Worm (Caenorhabditis elegans) whole organism, late embryonic: ENCODE measurements around the gene F11D11.3.

ENCODE experiments used
- T23F11.4 ChIP-seq: fragments of 200-800 bp; sonication (Bioruptor generic); optimal IDR thresholded peaks from 2 replicates; lab custom pipeline; 2018; ENCODE audit warnings: mild to moderate bottlenecking, missing genetic modification characterization, missing compliant biosample characterization
- ceh-30 ChIP-seq: fragments of 150-350 bp; optimal IDR thresholded peaks from 2 replicates; lab custom pipeline; 2014; ENCODE audit warnings: missing biosample characterization, missing genetic modification characterization
- ceh-6 ChIP-seq: fragments of 200-800 bp; sonication (Bioruptor generic); optimal IDR thresholded peaks from 2 replicates; lab custom pipeline; 2018; ENCODE audit warnings: mild to moderate bottlenecking, missing genetic modification characterization, missing compliant biosample characterization
- nfya-1 ChIP-seq: sonication (generic microtip); optimal IDR thresholded peaks from 2 replicates; lab custom pipeline; 2017; ENCODE audit warnings: missing genetic modification characterization, mild to moderate bottlenecking, missing compliant biosample characterization, antibody characterized with exemption, moderate library complexity
- pax-1 ChIP-seq: fragments of 150-350 bp; optimal IDR thresholded peaks from 2 replicates; lab custom pipeline; 2014; ENCODE audit warnings: missing biosample characterization, missing genetic modification characterization
- pha-4 ChIP-seq: fragments of 150-350 bp; optimal IDR thresholded peaks from 2 replicates; lab custom pipeline; 2018; ENCODE audit warnings: missing biosample characterization, missing genetic modification reagents, missing genetic modification characterization
- pqm-1 ChIP-seq: sonication (generic microtip); optimal IDR thresholded peaks from 2 replicates; lab custom pipeline; 2016; ENCODE audit warnings: missing genetic modification characterization, missing compliant biosample characterization
- sox-2 ChIP-seq: fragments of 200-800 bp; sonication (Bioruptor generic); IDR thresholded peaks from 2 replicates; pipeline ENCODE4 v1.3.6; 2022; ENCODE audit warnings: missing genetic modification reagents, missing genetic modification characterization, missing compliant biosample characterization
- sox-4 ChIP-seq: sonication (generic microtip); optimal IDR thresholded peaks from 2 replicates; lab custom pipeline; 2017; ENCODE audit warnings: mild to moderate bottlenecking, missing genetic modification characterization, inconsistent platforms, missing compliant biosample characterization
- unc-55 ChIP-seq: sonication (generic microtip); optimal IDR thresholded peaks from 2 replicates; lab custom pipeline; 2017; ENCODE audit warnings: missing biosample characterization, missing genetic modification reagents, missing genetic modification characterization

DNA sequence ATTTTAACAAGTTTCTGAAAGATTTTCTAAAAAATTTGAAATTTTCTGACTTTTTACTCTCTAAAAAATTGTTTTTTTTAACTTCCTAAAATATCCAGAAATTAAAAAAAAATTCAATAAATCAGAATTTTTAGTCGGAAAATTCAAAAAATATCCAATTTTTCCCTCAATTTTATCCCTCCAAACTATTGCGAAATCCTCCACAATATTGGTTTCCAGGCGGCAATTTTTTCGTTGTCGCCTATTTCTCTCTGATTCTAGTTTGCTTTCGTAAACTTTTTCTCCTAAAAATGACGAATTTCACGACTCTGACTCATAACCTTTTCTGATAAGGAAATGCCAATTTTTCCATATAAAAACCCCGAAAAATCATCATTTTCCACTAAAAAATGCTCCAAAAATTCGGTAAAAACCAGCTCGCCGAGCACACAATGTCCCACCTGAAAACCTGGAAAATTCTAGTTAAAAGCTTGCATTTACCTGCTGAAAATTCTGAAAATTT is 27.4 kb upstream of the F11D11.3 start, which contains the start of gene Y17D7B.2:
- TF ChIP-seq pqm-1 (tag; lab: Kevin White, UChicago) (no peak), ceh-30 (tag; lab: Kevin White, UChicago) (no peak), pha-4 (tag; lab: Kevin White, UChicago) (no peak), sox-2 (GFP tag; lab: Robert Waterston, UW) (no peak), unc-55 (GFP tag; lab: Kevin White, UChicago) (no peak), sox-4 (no peak), ceh-6 (GFP tag; lab: Kevin White, UChicago) (no peak), nfya-1 (tag; lab: Kevin White, UChicago) (no peak), T23F11.4 (no peak), pax-1 (no peak)
